Worm (Caenorhabditis elegans): Measurements from ENCODE around the gene Y38C1AA.19.

ce11 chrIV:178696-179095 is 18.7 kb downstream of the Y38C1AA.19 start, which contains the start of gene tcl-2:
- TF ChIP-seq tab-1 (GFP tag; IDR thresholded peaks at IDR 0.05) = no peak
- TF ChIP-seq T22C8.4 (GFP tag; IDR thresholded peaks at IDR 0.05) = no peak
- TF ChIP-seq ztf-23 (GFP tag; IDR thresholded peaks at IDR 0.05) = no peak
- TF ChIP-seq cog-1 (tag; optimal IDR thresholded peaks at IDR 0.05) = no peak
